Worm (Caenorhabditis elegans): ENCODE data around the gene F09G8.10.

ce11 chrIII:8318488-8318887 is 46.5 kb upstream of the F09G8.10 start, which contains the start of gene sas-4:
- TF ChIP-seq zag-1 (tag; optimal IDR thresholded peaks at IDR 0.05) (no peak), aly-2 (tag; optimal IDR thresholded peaks at IDR 0.05) (no peak), ama-1 (optimal IDR thresholded peaks at IDR 0.05) (no peak), nhr-25 (tag; optimal IDR thresholded peaks at IDR 0.05) (no peak), jun-1 (tag; optimal IDR thresholded peaks at IDR 0.05) (no peak), R02D3.7 (tag; optimal IDR thresholded peaks at IDR 0.05) (no peak), fkh-10 (GFP tag; optimal IDR thresholded peaks at IDR 0.05) (no peak), nhr-12 (tag; optimal IDR thresholded peaks at IDR 0.05) (no peak), nhr-237 (tag; optimal IDR thresholded peaks at IDR 0.05) (no peak), ZK546.5 (tag; optimal IDR thresholded peaks at IDR 0.05) (no peak), nhr-76 (tag; optimal IDR thresholded peaks at IDR 0.05) (no peak)
